Worm (Caenorhabditis elegans) whole organism, late embryonic: ENCODE data around the gene eel-1.

Experiments used
- C38D4.7 ChIP-seq: fragments of 200-800 bp; sonication (Bioruptor generic); optimal IDR thresholded peaks from 2 replicates; lab custom pipeline; 2018; ENCODE audit warnings: mild to moderate bottlenecking, missing genetic modification characterization, moderate library complexity, missing compliant biosample characterization
- ahr-1 ChIP-seq: sonication (generic microtip); optimal IDR thresholded peaks from 2 replicates; lab custom pipeline; 2016; ENCODE audit warnings: missing genetic modification characterization, missing compliant biosample characterization
- che-1 ChIP-seq: sonication (generic microtip); optimal IDR thresholded peaks from 2 replicates; lab custom pipeline; 2016; ENCODE audit warnings: mild to moderate bottlenecking, missing genetic modification characterization, missing compliant biosample characterization
- eyg-1 ChIP-seq: sonication (generic microtip); optimal IDR thresholded peaks from 2 replicates; lab custom pipeline; 2016; ENCODE audit warnings: missing genotype, missing genetic modification characterization, missing compliant biosample characterization
- fax-1 ChIP-seq: sonication (generic microtip); optimal IDR thresholded peaks from 2 replicates; lab custom pipeline; 2016; ENCODE audit warnings: missing genotype, missing genetic modification characterization, missing compliant biosample characterization
- lin-11 ChIP-seq: fragments of 200-800 bp; sonication (Bioruptor generic); optimal IDR thresholded peaks from 2 replicates; lab custom pipeline; 2018; ENCODE audit warnings: mild to moderate bottlenecking, missing genetic modification characterization, missing compliant biosample characterization
- nhr-11 ChIP-seq: fragments of 150-350 bp; optimal IDR thresholded peaks from 2 replicates; lab custom pipeline; 2014; ENCODE audit warnings: missing biosample characterization, missing genetic modification characterization
- pqm-1 ChIP-seq: sonication (generic microtip); optimal IDR thresholded peaks from 2 replicates; lab custom pipeline; 2016; ENCODE audit warnings: missing genetic modification characterization, missing compliant biosample characterization
- pros-1 ChIP-seq: fragments of 150-350 bp; optimal IDR thresholded peaks from 2 replicates; lab custom pipeline; 2014; ENCODE audit warnings: missing biosample characterization, missing genetic modification reagents, missing genetic modification characterization
- tbx-2 ChIP-seq: sonication (generic microtip); optimal IDR thresholded peaks from 2 replicates; lab custom pipeline; 2016; ENCODE audit warnings: missing genetic modification characterization, missing compliant biosample characterization
- ttx-3 ChIP-seq: sonication (generic microtip); optimal IDR thresholded peaks from 2 replicates; lab custom pipeline; 2016; ENCODE audit warnings: missing genetic modification reagents, missing genetic modification characterization, missing compliant biosample characterization
- zip-5 ChIP-seq: sonication (generic microtip); optimal IDR thresholded peaks from 2 replicates; lab custom pipeline; 2016; ENCODE audit warnings: missing genetic modification characterization, missing compliant biosample characterization
- ztf-16 ChIP-seq: sonication (generic microtip); optimal IDR thresholded peaks from 2 replicates; lab custom pipeline; 2017; ENCODE audit warnings: missing genetic modification characterization, missing compliant biosample characterization

- TF ChIP-seq nhr-11 (tag; lab: Kevin White, UChicago): no peak
- TF ChIP-seq ttx-3 (tag; lab: Kevin White, UChicago): no peak
- no peak for TF ChIP-seq eyg-1 (tag; lab: Kevin White, UChicago)
- TF ChIP-seq che-1 (tag; lab: Kevin White, UChicago): no peak
- no peak for TF ChIP-seq pros-1 (tag; lab: Kevin White, UChicago)
- TF ChIP-seq ztf-16 (tag; lab: Kevin White, UChicago): no peak
- TF ChIP-seq C38D4.7 (GFP tag; lab: Kevin White, UChicago): no peak
- no peak for TF ChIP-seq zip-5 (tag; lab: Kevin White, UChicago)
- TF ChIP-seq lin-11 (tag; lab: Kevin White, UChicago): no peak
- no peak for TF ChIP-seq ahr-1 (tag; lab: Kevin White, UChicago)
- TF ChIP-seq tbx-2 (tag; lab: Kevin White, UChicago): peak; percentile 28
- no peak for TF ChIP-seq pqm-1 (tag; lab: Kevin White, UChicago)
- no peak for TF ChIP-seq fax-1
Measured at ce11 chrIV:2990519-2990918, 59.4 kb downstream of the eel-1 start.
